Worm (Caenorhabditis elegans) whole organism, L1 larva: ENCODE measurements around the gene srt-8.

Experiments used
- ceh-82 ChIP-seq, 3 experiments: fragments of 150-350 bp in 1 of 3; sonication (generic microtip) in 2 of 3; optimal IDR thresholded peaks; 2 replicates each; lab custom pipeline; 2014 to 2017; ENCODE audit warnings: missing biosample characterization in 3 of 3, missing genetic modification characterization in 3 of 3
- ces-1 ChIP-seq: fragments of 150-350 bp; optimal IDR thresholded peaks from 2 replicates; lab custom pipeline; 2014; ENCODE audit warnings: missing biosample characterization, missing genetic modification reagents, missing genetic modification characterization
- grh-1 ChIP-seq: fragments of 200-800 bp; sonication (Bioruptor generic); IDR thresholded peaks from 2 replicates; pipeline ENCODE4 v1.3.6; 2022; ENCODE audit warnings: missing genetic modification reagents, missing genetic modification characterization, missing compliant biosample characterization
- nhr-90 ChIP-seq: sonication (generic microtip); optimal IDR thresholded peaks from 2 replicates; lab custom pipeline; 2016; ENCODE audit warnings: mild to moderate bottlenecking, missing genetic modification characterization, missing compliant biosample characterization; ENCODE audit not compliant: poor library complexity
- sup-37 ChIP-seq: fragments of 200-800 bp; sonication (Bioruptor generic); optimal IDR thresholded peaks from 2 replicates; lab custom pipeline; 2018; ENCODE audit warnings: mild to moderate bottlenecking, missing genetic modification characterization, missing compliant biosample characterization

DNA sequence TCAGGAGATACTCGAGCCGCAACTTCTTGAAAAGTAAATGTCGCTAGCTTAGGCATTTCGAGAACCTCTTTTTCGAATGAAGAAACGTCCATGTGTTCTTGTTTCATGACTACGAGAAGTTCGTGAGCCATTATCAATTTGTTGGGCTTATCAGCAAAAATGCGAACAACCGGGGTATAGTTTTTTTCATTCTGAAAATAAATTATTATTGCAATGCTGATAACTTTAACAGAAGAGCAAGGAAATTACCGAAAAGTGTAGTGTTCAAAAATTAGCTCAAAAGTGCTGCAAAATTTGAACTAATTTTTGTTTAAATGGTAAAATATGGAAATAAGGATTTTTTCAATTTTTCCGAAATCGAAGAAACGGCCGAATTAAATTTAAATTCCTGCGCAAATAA, 25.8 kb downstream of the srt-8 start:
- TF ChIP-seq grh-1 (no peak), nhr-90 (tag; lab: Kevin White, UChicago) (no peak), ces-1 (no peak), sup-37 (GFP tag; lab: Kevin White, UChicago) (no peak), ceh-82 (tag; optimal IDR thresholded peaks at IDR 0.05; lab: Kevin White, UChicago) (no peak)
